Worm (Caenorhabditis elegans): ENCODE data around the gene nas-18.

The nas-18 gene

DNA sequence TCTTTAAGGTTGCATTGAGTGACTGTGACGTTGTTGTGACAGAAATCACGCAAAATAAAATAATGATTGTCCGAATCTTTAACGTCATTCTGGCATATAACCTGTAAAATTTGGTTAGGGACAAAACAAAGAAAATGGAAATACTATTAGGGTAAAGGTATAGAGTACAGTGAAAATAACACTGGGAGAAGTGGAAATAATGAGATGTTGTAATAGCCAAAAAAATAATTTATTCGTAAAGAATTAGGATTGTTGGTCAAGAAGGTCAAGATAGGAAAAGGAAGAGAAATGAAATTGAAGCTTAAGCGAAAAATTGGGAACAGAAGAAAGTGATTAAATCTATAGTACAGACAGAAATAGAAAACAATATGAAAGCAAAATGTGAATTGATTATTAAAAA is 18.8 kb downstream of the nas-18 start, which contains the start of gene deg-3:
Gene deg-3 (minus strand): TSS at position 101 of the 400 bp plus-strand sequence.
- TF ChIP-seq nhr-80 (tag; optimal IDR thresholded peaks at IDR 0.05), result no peak
- no peak for TF ChIP-seq snpc-1.1 (tag; optimal IDR thresholded peaks at IDR 0.05; ENCODE audit: insufficient read depth)
- TF ChIP-seq egl-18 (GFP tag; IDR thresholded peaks at IDR 0.05), result no peak
- TF ChIP-seq nfya-1 (tag; optimal IDR thresholded peaks at IDR 0.05; ENCODE audit: borderline replicate concordance, insufficient read depth), result no peak
- no peak for TF ChIP-seq let-607 (tag; optimal IDR thresholded peaks at IDR 0.05)
- no peak for TF ChIP-seq lin-35 (GFP tag; optimal IDR thresholded peaks at IDR 0.05)
- no peak for TF ChIP-seq let-526 (GFP tag; IDR thresholded peaks at IDR 0.05)
- no peak for TF ChIP-seq akir-1 (GFP tag; optimal IDR thresholded peaks at IDR 0.05)
- TF ChIP-seq fkh-3 (tag; optimal IDR thresholded peaks at IDR 0.05), result no peak
- TF ChIP-seq T26A5.8 (tag; optimal IDR thresholded peaks at IDR 0.05), result no peak
- no peak for TF ChIP-seq Y67H2A.10 (GFP tag; conservative IDR thresholded peaks at IDR 0.05)
- TF ChIP-seq rpc-1 (optimal IDR thresholded peaks at IDR 0.05), result no peak
- TF ChIP-seq rpc-1 (tag; optimal IDR thresholded peaks at IDR 0.05), result no peak

DNA sequence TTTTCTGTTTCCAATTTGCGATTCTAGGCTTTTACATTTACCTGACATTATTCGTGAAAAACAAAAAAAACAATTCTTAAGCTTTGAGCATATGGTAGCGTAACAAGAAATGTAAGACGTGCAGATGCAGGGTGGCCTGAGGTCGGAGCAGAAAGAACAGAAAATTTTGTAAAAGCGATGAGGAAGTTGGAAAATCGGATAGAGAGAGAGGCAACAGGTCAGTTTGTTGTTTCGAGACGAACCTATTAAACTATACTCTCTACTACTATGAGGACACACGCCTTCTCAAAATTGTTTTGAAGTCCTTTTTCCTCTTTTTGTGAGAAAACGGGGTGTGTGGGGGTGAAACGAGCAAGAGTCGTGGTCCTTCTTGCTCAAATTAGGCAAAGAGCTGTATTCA is 25.4 kb downstream of the nas-18 start, which contains the start of gene des-2:
Gene des-2 (minus strand): TSS at position 101 of the 400 bp plus-strand sequence.
- no peak for TF ChIP-seq ztf-25 (GFP tag; IDR thresholded peaks at IDR 0.05)
- no peak for TF ChIP-seq F33H1.4 (GFP tag; IDR thresholded peaks at IDR 0.05)
- TF ChIP-seq Y95B8A.8 (GFP tag; IDR thresholded peaks at IDR 0.05), result no peak

DNA sequence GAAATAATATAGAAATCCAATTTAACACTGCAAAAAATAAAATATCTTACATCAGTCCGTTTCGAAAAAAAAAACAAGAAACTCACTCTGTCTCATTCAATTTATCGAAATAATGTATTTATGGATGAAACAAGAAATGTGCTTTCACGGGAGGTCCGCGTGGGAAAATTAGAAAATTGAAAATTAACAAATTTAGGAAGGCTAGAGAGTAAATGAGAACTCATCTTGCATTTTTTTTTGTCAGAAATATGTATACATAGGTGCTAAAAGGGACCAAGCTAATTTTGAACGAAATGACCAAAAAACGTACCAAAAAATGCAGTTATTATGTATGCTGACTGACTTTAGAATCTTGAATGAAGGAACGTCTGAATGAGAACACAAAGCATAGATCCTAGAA is 28.3 kb downstream of the nas-18 start, which contains the start of gene T26H10.2:
Gene T26H10.2 (minus strand): TSS at position 101 of the 400 bp plus-strand sequence.
- TF ChIP-seq attf-6 (GFP tag; IDR thresholded peaks at IDR 0.05) (no peak), ama-1 (optimal IDR thresholded peaks at IDR 0.05) (no peak), ama-1 (GFP tag; optimal IDR thresholded peaks at IDR 0.05) (no peak), ztf-3 (GFP tag; optimal IDR thresholded peaks at IDR 0.05) (no peak), lin-26 (GFP tag; IDR thresholded peaks at IDR 0.05) (no peak), cebp-1 (GFP tag; IDR thresholded peaks at IDR 0.05) (no peak), cebp-1 (tag; optimal IDR thresholded peaks at IDR 0.05) (no peak), madf-6 (GFP tag; IDR thresholded peaks at IDR 0.05) (no peak), sdz-38 (tag; optimal IDR thresholded peaks at IDR 0.05) (no peak), zim-3 (tag; optimal IDR thresholded peaks at IDR 0.05) (no peak), him-1 (tag; optimal IDR thresholded peaks at IDR 0.05) (no peak), nhr-179 (tag; optimal IDR thresholded peaks at IDR 0.05) (no peak), ztf-18 (tag; optimal IDR thresholded peaks at IDR 0.05) (no peak), nhr-120 (GFP tag; IDR thresholded peaks at IDR 0.05) (no peak), somi-1 (GFP tag; optimal IDR thresholded peaks at IDR 0.05) (no peak), chd-7 (tag; optimal IDR thresholded peaks at IDR 0.05) (no peak), lsl-1 (GFP tag; optimal IDR thresholded peaks at IDR 0.05) (no peak), F57C9.4 (tag; optimal IDR thresholded peaks at IDR 0.05) (no peak), rcor-1 (GFP tag; IDR thresholded peaks at IDR 0.05) (no peak)

DNA sequence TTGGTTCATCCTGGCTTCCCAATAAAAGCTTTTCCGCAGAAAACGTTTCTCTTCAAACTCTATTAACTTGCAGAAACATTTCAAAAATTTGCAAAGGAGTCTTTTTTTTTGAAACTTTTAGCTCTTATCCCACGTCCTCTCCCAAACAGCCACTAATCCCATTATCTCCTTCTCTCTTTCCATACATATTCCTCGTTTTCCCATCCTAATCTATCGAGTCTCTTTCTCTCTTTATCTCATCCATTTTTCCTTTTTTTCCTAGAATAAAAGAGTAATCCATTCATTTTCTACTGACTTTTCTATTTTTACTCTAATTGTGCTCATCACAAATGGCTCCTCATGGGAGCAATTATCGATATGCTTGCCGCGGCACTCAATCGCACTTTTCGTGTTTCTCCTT is 32.5 kb downstream of the nas-18 start:
- TF ChIP-seq ceh-58 (GFP tag; IDR thresholded peaks at IDR 0.05), result no peak
- TF ChIP-seq snpc-1.3 (tag; optimal IDR thresholded peaks at IDR 0.05; ENCODE audit: insufficient read depth), result no peak
- TF ChIP-seq C06A6.2 (GFP tag; conservative IDR thresholded peaks at IDR 0.05), result no peak
- no peak for TF ChIP-seq K11D2.4 (GFP tag; IDR thresholded peaks at IDR 0.05)
- no peak for TF ChIP-seq unc-62 (GFP tag; optimal IDR thresholded peaks at IDR 0.05)
